Worm (Caenorhabditis elegans): ENCODE measurements around the gene lin-32.

lin-32 gene

DNA sequence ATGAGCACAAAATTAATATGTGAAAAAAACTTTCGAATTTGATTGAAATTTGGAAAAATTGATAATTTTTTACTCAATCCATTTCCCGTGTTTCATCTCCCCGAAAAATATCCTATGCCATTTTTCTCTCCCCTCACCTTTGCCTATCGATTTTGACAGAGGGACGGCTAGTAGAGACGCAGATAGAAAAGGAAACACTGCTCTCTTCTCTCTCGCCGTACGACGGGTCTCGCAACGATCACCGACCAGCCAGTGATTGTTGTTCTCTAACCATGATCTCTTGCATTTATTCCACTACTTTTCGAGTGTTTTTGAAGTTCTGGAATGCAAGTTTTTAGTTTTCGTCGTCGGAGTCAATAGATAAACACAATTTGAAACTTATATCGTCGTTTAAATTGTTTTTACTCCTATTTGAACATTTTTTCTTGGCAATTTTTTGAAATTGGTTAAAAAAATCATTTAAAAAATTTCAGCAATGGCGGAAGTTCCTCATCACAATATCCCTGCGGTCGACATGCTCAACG is 7.6 kb upstream of the lin-32 start, which contains the start of gene vha-15:
TSS of gene vha-15 (plus strand) at position 474 of the 524 bp plus-strand sequence.
- TF ChIP-seq nhr-237 (tag; optimal IDR thresholded peaks at IDR 0.05) (peak; percentile 26), attf-4 (tag; optimal IDR thresholded peaks at IDR 0.05) (no peak), nhr-10 (tag; optimal IDR thresholded peaks at IDR 0.05) (no peak), tra-1 (GFP tag; IDR thresholded peaks at IDR 0.05) (no peak), spr-1 (tag; optimal IDR thresholded peaks at IDR 0.05) (no peak), nhr-77 (tag; optimal IDR thresholded peaks at IDR 0.05) (peak; percentile 67), nhr-6 (tag; optimal IDR thresholded peaks at IDR 0.05) (peak; percentile 68), spr-3 (GFP tag; optimal IDR thresholded peaks at IDR 0.05) (no peak), ztf-7 (tag; optimal IDR thresholded peaks at IDR 0.05) (no peak), pqm-1 (tag; optimal IDR thresholded peaks at IDR 0.05) (peak; percentile 60), Y48G9A.11 (GFP tag; IDR thresholded peaks at IDR 0.05) (no peak), vab-7 (GFP tag; IDR thresholded peaks at IDR 0.05) (no peak; the same call in 1 of the 2 replicates), arid-1 (GFP tag; conservative IDR thresholded peaks at IDR 0.05) (no peak), zip-11 (GFP tag; IDR thresholded peaks at IDR 0.05) (no peak), ceh-32 (tag; optimal IDR thresholded peaks at IDR 0.05; ENCODE audit: poor library complexity) (no peak), nhr-25 (tag; optimal IDR thresholded peaks at IDR 0.05; ENCODE audit: borderline replicate concordance, insufficient read depth) (peak; percentile 13), ZK546.5 (tag; optimal IDR thresholded peaks at IDR 0.05) (peak; percentile 3 to 69), lin-38 (GFP tag; IDR thresholded peaks at IDR 0.05) (no peak), egl-43 (GFP tag; IDR thresholded peaks at IDR 0.05) (no peak), F44E2.7 (GFP tag; IDR thresholded peaks at IDR 0.05) (no peak), ztf-11 (tag; optimal IDR thresholded peaks at IDR 0.05) (no peak), Y75B8A.6 (GFP tag; IDR thresholded peaks at IDR 0.05) (no peak), unc-62 (GFP tag; optimal IDR thresholded peaks at IDR 0.05 in 1 of 2) (peak in 1 of 2 experiments; percentile 81), unc-62 (tag; optimal IDR thresholded peaks at IDR 0.05) (no peak), sdz-12 (GFP tag; optimal IDR thresholded peaks at IDR 0.05) (no peak), jun-1 (tag; optimal IDR thresholded peaks at IDR 0.05) (no peak), daf-8 (GFP tag; IDR thresholded peaks at IDR 0.05) (no peak), ceh-82 (tag; optimal IDR thresholded peaks at IDR 0.05) (no peak), nhr-76 (tag; optimal IDR thresholded peaks at IDR 0.05) (no peak), D1046.2 (GFP tag; IDR thresholded peaks at IDR 0.05) (no peak), hmg-1.1 (GFP tag; IDR thresholded peaks at IDR 0.05) (peak; percentile 78), nhr-48 (tag; optimal IDR thresholded peaks at IDR 0.05) (no peak), unc-130 (GFP tag; optimal IDR thresholded peaks at IDR 0.05) (no peak), mdt-29 (GFP tag; IDR thresholded peaks at IDR 0.05) (no peak), F37D6.2 (tag; optimal IDR thresholded peaks at IDR 0.05) (no peak), ceh-44 (GFP tag; IDR thresholded peaks at IDR 0.05) (no peak), Y5F2A.4 (GFP tag; optimal IDR thresholded peaks at IDR 0.05) (no peak), lin-39 (tag; optimal IDR thresholded peaks at IDR 0.05) (no peak), pha-4 (GFP tag; IDR thresholded peaks at IDR 0.05) (0 out of 2 replicates have a peak, but pooled peaks have one; percentile 35), pha-4 (tag; optimal IDR thresholded peaks at IDR 0.05) (peak; percentile 31), lir-3 (tag; optimal IDR thresholded peaks at IDR 0.05) (no peak), ceh-62 (tag; optimal IDR thresholded peaks at IDR 0.05) (no peak), fkh-10 (GFP tag; optimal IDR thresholded peaks at IDR 0.05) (peak; percentile 72), hif-1 (tag; optimal IDR thresholded peaks at IDR 0.05) (peak in 1 of 2 experiments; percentile 41), tag-97 (GFP tag; IDR thresholded peaks at IDR 0.05) (no peak), zip-2 (tag; optimal IDR thresholded peaks at IDR 0.05) (no peak), nhr-41 (GFP tag; IDR thresholded peaks at IDR 0.05) (no peak), lsy-2 (tag; optimal IDR thresholded peaks at IDR 0.05) (peak; percentile 86 to 93), daf-16 (GFP tag; optimal IDR thresholded peaks at IDR 0.05) (no peak), daf-16 (tag; optimal IDR thresholded peaks at IDR 0.05) (peak; percentile 81), aly-2 (tag; optimal IDR thresholded peaks at IDR 0.05) (no peak), F49E8.2 (tag; optimal IDR thresholded peaks at IDR 0.05; ENCODE audit: borderline replicate concordance) (no peak), duxl-1 (tag; optimal IDR thresholded peaks at IDR 0.05; ENCODE audit: poor library complexity) (peak; percentile 51)
